ENCODE assay signal across 5 worm cellular contexts in genomic region chrII:10174338-10174737, ce11.
TF ChIP-seq lines count a peak whose summit lies in the region.

Gene F33H1.4 (plus strand): TSS chrII:10174648.

TF ChIP-seq in whole organism, L1 larva, 84 proteins besides CTCF, POLR2A, EP300 and RAD21 (continues in another document):
- TF ChIP-seq ceh-63 (GFP tag; optimal IDR thresholded peaks at IDR 0.05; lab: Kevin White, UChicago) (no peak), nhr-71 (tag; optimal IDR thresholded peaks at IDR 0.05; lab: Kevin White, UChicago) (peak; percentile 61), dpl-1 (GFP tag; optimal IDR thresholded peaks at IDR 0.05; lab: Kevin White, UChicago) (peak; percentile 27 to 50 (median 50)), ets-5 (GFP tag; IDR thresholded peaks at IDR 0.05; lab: Robert Waterston, UW) (no peak), lin-39 (tag; optimal IDR thresholded peaks at IDR 0.05; lab: Kevin White, UChicago) (no peak), ceh-90 (tag; optimal IDR thresholded peaks at IDR 0.05; lab: Kevin White, UChicago) (no peak), nhr-77 (tag; optimal IDR thresholded peaks at IDR 0.05; lab: Kevin White, UChicago) (peak; percentile 23), fkh-8 (tag; optimal IDR thresholded peaks at IDR 0.05; lab: Kevin White, UChicago) (peak; percentile 50), ceh-82 (tag; optimal IDR thresholded peaks at IDR 0.05; lab: Kevin White, UChicago) (peak in 2 of 3 experiments; percentile 20 to 57), nhr-76 (tag; optimal IDR thresholded peaks at IDR 0.05; lab: Kevin White, UChicago) (no peak), pax-3 (tag; optimal IDR thresholded peaks at IDR 0.05; lab: Kevin White, UChicago) (no peak), nhr-19 (GFP tag; conservative IDR thresholded peaks at IDR 0.05; lab: Robert Waterston, UW) (peak; percentile 17), aly-2 (tag; optimal IDR thresholded peaks at IDR 0.05; lab: Kevin White, UChicago) (peak; percentile 6), snpc-4 (tag; optimal IDR thresholded peaks at IDR 0.05; lab: Kevin White, UChicago) (no peak), efl-1 (optimal IDR thresholded peaks at IDR 0.05; lab: Kevin White, UChicago) (peak; percentile 68 to 84), efl-1 (GFP tag; optimal IDR thresholded peaks at IDR 0.05 in 1 of 2; lab: Kevin White, UChicago) (peak; percentile 50 to 95), jun-1 (tag; optimal IDR thresholded peaks at IDR 0.05; lab: Kevin White, UChicago) (peak; percentile 8), swsn-7 (tag; optimal IDR thresholded peaks at IDR 0.05; lab: Kevin White, UChicago) (peak; percentile 35)

TF ChIP-seq in whole organism, L3 larva, 47 proteins besides CTCF, POLR2A, EP300 and RAD21:
- TF ChIP-seq elt-2 (tag; optimal IDR thresholded peaks at IDR 0.05; lab: Kevin White, UChicago) (peak; percentile 29), ama-1 (optimal IDR thresholded peaks at IDR 0.05; lab: Kevin White, UChicago) (peak; percentile 68), R02D3.7 (tag; optimal IDR thresholded peaks at IDR 0.05; lab: Kevin White, UChicago) (peak; percentile 58), lin-15B (tag; optimal IDR thresholded peaks at IDR 0.05; lab: Kevin White, UChicago) (peak; percentile 97), elt-1 (tag; optimal IDR thresholded peaks at IDR 0.05; lab: Kevin White, UChicago) (no peak), fkh-2 (tag; optimal IDR thresholded peaks at IDR 0.05; lab: Kevin White, UChicago) (no peak), jun-1 (tag; optimal IDR thresholded peaks at IDR 0.05; lab: Kevin White, UChicago) (peak; percentile 32), nhr-77 (tag; optimal IDR thresholded peaks at IDR 0.05; lab: Kevin White, UChicago) (no peak), aly-2 (tag; optimal IDR thresholded peaks at IDR 0.05; lab: Kevin White, UChicago) (no peak), pha-4 (tag; optimal IDR thresholded peaks at IDR 0.05; lab: Kevin White, UChicago) (peak; percentile 84), nhr-25 (tag; optimal IDR thresholded peaks at IDR 0.05; lab: Kevin White, UChicago) (peak; percentile 71), mml-1 (tag; optimal IDR thresholded peaks at IDR 0.05; lab: Kevin White, UChicago) (no peak), nhr-23 (tag; optimal IDR thresholded peaks at IDR 0.05; lab: Kevin White, UChicago) (peak; percentile 57), hmg-11 (tag; optimal IDR thresholded peaks at IDR 0.05; lab: Kevin White, UChicago) (no peak), nhr-43 (tag; optimal IDR thresholded peaks at IDR 0.05; lab: Kevin White, UChicago; ENCODE audit: poor library complexity, severe bottlenecking) (peak; percentile 36)

TF ChIP-seq in whole organism, early embryonic, 17 proteins besides CTCF, POLR2A, EP300 and RAD21:
- no peak for TF ChIP-seq ceh-13 (GFP tag; optimal IDR thresholded peaks at IDR 0.05; lab: Kevin White, UChicago)
- peak; percentile 3 for TF ChIP-seq ama-1 (optimal IDR thresholded peaks at IDR 0.05; lab: Kevin White, UChicago)
- peak; percentile 45 for TF ChIP-seq F13C5.2 (tag; optimal IDR thresholded peaks at IDR 0.05; lab: Kevin White, UChicago)

TF ChIP-seq in whole organism, midembryonic, 9 proteins besides CTCF, POLR2A, EP300 and RAD21:
- TF ChIP-seq T22C8.4 (GFP tag; IDR thresholded peaks at IDR 0.05; lab: Robert Waterston, UW) (peak; percentile 37; the same call in 1 of the 2 replicates), flt-1 (GFP tag; IDR thresholded peaks at IDR 0.05; lab: Robert Waterston, UW) (no peak)

TF ChIP-seq in whole organism, young adult, 124 proteins besides CTCF, POLR2A, EP300 and RAD21:
- TF ChIP-seq nhr-90 (tag; optimal IDR thresholded peaks at IDR 0.05; lab: Kevin White, UChicago), result no peak
- peak; percentile 12; the same call in 1 of the 2 replicates for TF ChIP-seq ceh-100 (GFP tag; IDR thresholded peaks at IDR 0.05; lab: Robert Waterston, UW)
- TF ChIP-seq egl-44 (GFP tag; IDR thresholded peaks at IDR 0.05; lab: Robert Waterston, UW), result no peak
- peak; percentile 41 for TF ChIP-seq tbp1 (GFP tag; optimal IDR thresholded peaks at IDR 0.05; lab: Kevin White, UChicago)
- TF ChIP-seq bed-2 (GFP tag; IDR thresholded peaks at IDR 0.05; lab: Robert Waterston, UW), result no peak
- no peak for TF ChIP-seq B0019.2 (GFP tag; conservative IDR thresholded peaks at IDR 0.05; lab: Robert Waterston, UW)
- TF ChIP-seq ceh-40 (GFP tag; IDR thresholded peaks at IDR 0.05; lab: Robert Waterston, UW), result no peak
- no peak for TF ChIP-seq snpc-4 (GFP tag; optimal IDR thresholded peaks at IDR 0.05; lab: Kevin White, UChicago)
- TF ChIP-seq snpc-4 (tag; optimal IDR thresholded peaks at IDR 0.05; lab: Kevin White, UChicago), result peak in 1 of 4 experiments; percentile 6
- TF ChIP-seq madf-6 (GFP tag; IDR thresholded peaks at IDR 0.05; lab: Robert Waterston, UW), result peak; percentile 57
- peak; percentile 62; the same call in 1 of the 2 replicates for TF ChIP-seq ekl-4 (GFP tag; IDR thresholded peaks at IDR 0.05; lab: Robert Waterston, UW)
- peak; percentile 33 for TF ChIP-seq lsl-1 (GFP tag; optimal IDR thresholded peaks at IDR 0.05; lab: Kevin White, UChicago)
- TF ChIP-seq madf-3 (GFP tag; IDR thresholded peaks at IDR 0.05; lab: Robert Waterston, UW), result peak; percentile 91
- TF ChIP-seq snpc-3.4 (tag; optimal IDR thresholded peaks at IDR 0.05; lab: Kevin White, UChicago), result peak; percentile 8
- peak; percentile 45 for TF ChIP-seq lin-54 (GFP tag; optimal IDR thresholded peaks at IDR 0.05; lab: Kevin White, UChicago)
- no peak for TF ChIP-seq xnd-1 (tag; optimal IDR thresholded peaks at IDR 0.05; lab: Kevin White, UChicago)
- peak; percentile 63 for TF ChIP-seq ceh-27 (GFP tag; optimal IDR thresholded peaks at IDR 0.05; lab: Kevin White, UChicago)
- TF ChIP-seq egrh-3 (GFP tag; IDR thresholded peaks at IDR 0.05; lab: Robert Waterston, UW), result 0 out of 2 replicates have a peak, but pooled peaks have one; percentile 10
- TF ChIP-seq hmg-20 (GFP tag; IDR thresholded peaks at IDR 0.05; lab: Robert Waterston, UW), result no peak
- no peak for TF ChIP-seq lag-1 (GFP tag; IDR thresholded peaks at IDR 0.05; lab: Robert Waterston, UW)
- 0 out of 2 replicates have a peak, but pooled peaks have one; percentile 41 for TF ChIP-seq Y95B8A.8 (GFP tag; IDR thresholded peaks at IDR 0.05; lab: Robert Waterston, UW)
- peak; percentile 44; the same call in 1 of the 2 replicates for TF ChIP-seq pbrm-1 (GFP tag; IDR thresholded peaks at IDR 0.05; lab: Robert Waterston, UW)
- TF ChIP-seq akir-1 (GFP tag; optimal IDR thresholded peaks at IDR 0.05; lab: Kevin White, UChicago), result no peak
- TF ChIP-seq rcor-1 (GFP tag; IDR thresholded peaks at IDR 0.05; lab: Robert Waterston, UW), result peak; percentile 44; the same call in 1 of the 2 replicates
- TF ChIP-seq ama-1 (optimal IDR thresholded peaks at IDR 0.05; lab: Kevin White, UChicago), result no peak
- TF ChIP-seq ama-1 (GFP tag; optimal IDR thresholded peaks at IDR 0.05; lab: Kevin White, UChicago), result no peak
- no peak for TF ChIP-seq nhr-27 (tag; optimal IDR thresholded peaks at IDR 0.05; lab: Kevin White, UChicago)
- TF ChIP-seq attf-5 (GFP tag; optimal IDR thresholded peaks at IDR 0.05; lab: Kevin White, UChicago), result peak; percentile 44
- peak; percentile 4 for TF ChIP-seq tlf-1 (GFP tag; optimal IDR thresholded peaks at IDR 0.05; lab: Kevin White, UChicago)
- peak; percentile 31 for TF ChIP-seq unc-130 (GFP tag; optimal IDR thresholded peaks at IDR 0.05; lab: Kevin White, UChicago)
- peak; percentile 60 for TF ChIP-seq F49E8.2 (tag; optimal IDR thresholded peaks at IDR 0.05; lab: Kevin White, UChicago; ENCODE audit: insufficient read depth)
- TF ChIP-seq F33H1.4 (GFP tag; IDR thresholded peaks at IDR 0.05; lab: Robert Waterston, UW), result peak; percentile 80
- TF ChIP-seq madf-10 (tag; optimal IDR thresholded peaks at IDR 0.05; lab: Kevin White, UChicago), result peak; percentile 6
- TF ChIP-seq B0336.3 (GFP tag; IDR thresholded peaks at IDR 0.05; lab: Robert Waterston, UW), result 0 out of 2 replicates have a peak, but pooled peaks have one; percentile 48
- peak; percentile 57 for TF ChIP-seq D2030.7 (GFP tag; IDR thresholded peaks at IDR 0.05; lab: Robert Waterston, UW)
- TF ChIP-seq hmg-1.2 (GFP tag; IDR thresholded peaks at IDR 0.05; lab: Robert Waterston, UW), result peak; percentile 97
- 0 out of 2 replicates have a peak, but pooled peaks have one; percentile 48 for TF ChIP-seq nfyb-1 (GFP tag; IDR thresholded peaks at IDR 0.05; lab: Robert Waterston, UW)
- peak; percentile 59 for TF ChIP-seq mcd-1 (GFP tag; IDR thresholded peaks at IDR 0.05; lab: Robert Waterston, UW)
- TF ChIP-seq cebp-1 (GFP tag; IDR thresholded peaks at IDR 0.05; lab: Robert Waterston, UW), result no peak
- peak; percentile 79 for TF ChIP-seq cebp-1 (tag; optimal IDR thresholded peaks at IDR 0.05; lab: Kevin White, UChicago)
- peak; percentile 5; the same call in 1 of the 2 replicates for TF ChIP-seq dox-1 (GFP tag; IDR thresholded peaks at IDR 0.05; lab: Robert Waterston, UW)
- TF ChIP-seq zfh-2 (GFP tag; conservative IDR thresholded peaks at IDR 0.05; lab: Robert Waterston, UW), result peak; percentile 22; the same call in 1 of the 2 replicates
- TF ChIP-seq ZK185.1 (tag; optimal IDR thresholded peaks at IDR 0.05; lab: Kevin White, UChicago; ENCODE audit: poor library complexity, severe bottlenecking), result peak; percentile 50
- peak; percentile 26 for TF ChIP-seq repo-1 (tag; optimal IDR thresholded peaks at IDR 0.05; lab: Kevin White, UChicago)
TF ChIP-seq in whole organism, young adult: peak in this region for 30.

Comparison
In these comparisons a context has a peak if more than half of its experiments do, and no peak if none do; other contexts are left out.
1. Of the 8 proteins assayed by ChIP-seq in both whole organism, young adult and whole organism, L1 larva: peak only in whole organism, young adult: unc-130; only in whole organism, L1 larva: dpl-1, efl-1, lin-35 and nhr-90; in both: none; in neither: 2; mixed calls (peak in some experiments, not most) for 1.